Worm (Caenorhabditis elegans) whole organism, L3 larva: ENCODE data around the gene dpy-17.

Source experiments
- R02D3.7 ChIP-seq: fragments of 150-350 bp; optimal IDR thresholded peaks from 2 replicates; lab custom pipeline; 2014; ENCODE audit warnings: missing biosample characterization, missing genetic modification characterization
- ZK546.5 ChIP-seq: sonication (generic microtip); optimal IDR thresholded peaks from 2 replicates; lab custom pipeline; 2017; ENCODE audit warnings: missing biosample characterization, missing genetic modification characterization
- aly-2 ChIP-seq: fragments of 150-350 bp; optimal IDR thresholded peaks from 2 replicates; lab custom pipeline; 2014; ENCODE audit warnings: missing biosample characterization, missing genetic modification characterization
- fos-1 ChIP-seq: fragments of 150-350 bp; optimal IDR thresholded peaks from 2 replicates; lab custom pipeline; 2014; ENCODE audit warnings: missing biosample characterization, missing genetic modification characterization
- nhr-12 ChIP-seq: fragments of 150-350 bp; optimal IDR thresholded peaks from 2 replicates; lab custom pipeline; 2014; ENCODE audit warnings: missing biosample characterization, missing genetic modification characterization
- nhr-237 ChIP-seq: fragments of 150-350 bp; optimal IDR thresholded peaks from 2 replicates; lab custom pipeline; 2014; ENCODE audit warnings: missing biosample characterization, missing genetic modification characterization
- pha-4 ChIP-seq: fragments of 150-350 bp; optimal IDR thresholded peaks from 2 replicates; lab custom pipeline; 2014; ENCODE audit warnings: missing biosample characterization, missing genetic modification reagents, missing genetic modification characterization

DNA sequence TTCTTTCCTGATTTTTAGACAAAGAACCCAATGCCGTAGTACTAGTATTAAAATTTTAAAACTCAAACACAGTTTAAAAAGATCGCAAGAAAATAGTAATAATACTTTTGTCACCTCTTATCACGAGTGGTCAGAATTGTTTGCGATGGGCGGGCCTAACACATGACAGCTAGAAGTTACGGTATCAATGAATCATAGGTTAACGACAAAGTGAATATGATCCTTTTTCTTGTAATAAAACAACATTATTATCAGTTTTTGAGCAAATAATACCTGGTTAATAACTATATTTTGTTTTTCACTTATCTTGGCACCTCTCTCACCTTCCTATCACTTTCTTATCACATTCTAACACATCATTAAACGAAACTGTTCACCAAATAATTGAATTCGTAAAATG is 5.9 kb downstream of the dpy-17 start:
- TF ChIP-seq pha-4 (no peak), nhr-12 (tag; lab: Kevin White, UChicago) (no peak), ZK546.5 (tag; lab: Kevin White, UChicago) (no peak), fos-1 (tag; lab: Kevin White, UChicago) (no peak), nhr-237 (tag; lab: Kevin White, UChicago) (no peak), aly-2 (tag; lab: Kevin White, UChicago) (no peak), R02D3.7 (no peak)
